Worm (Caenorhabditis elegans) whole organism, L4/young adult: ENCODE results near the gene C07A12.18.

Experiments
- W03F9.2 ChIP-seq: fragments of 150-350 bp; optimal IDR thresholded peaks from 2 replicates; lab custom pipeline; 2014; ENCODE audit warnings: missing biosample characterization, missing genetic modification characterization
- dao-5 ChIP-seq: sonication (generic microtip); optimal IDR thresholded peaks from 2 replicates; lab custom pipeline; 2016; ENCODE audit warnings: missing genotype, missing genetic modification characterization, moderate library complexity, missing compliant biosample characterization
- him-1 ChIP-seq: sonication (generic microtip); optimal IDR thresholded peaks from 2 replicates; lab custom pipeline; 2016; ENCODE audit warnings: missing genotype, missing genetic modification reagents, missing genetic modification characterization, missing compliant biosample characterization

- TF ChIP-seq him-1 (tag; lab: Kevin White, UChicago) = no peak
- no peak for TF ChIP-seq dao-5 (tag; lab: Kevin White, UChicago)
- no peak for TF ChIP-seq W03F9.2 (tag; lab: Kevin White, UChicago)
Observed at ce11 chrX:4577941-4578340, 28.2 kb upstream of the C07A12.18 start, which contains the start of gene C05E11.3.
